Worm (Caenorhabditis elegans) whole organism, dauer: ENCODE results near the gene ptr-13.

Experiments
- unc-62 ChIP-seq: sonication (generic microtip); optimal IDR thresholded peaks from 2 replicates; lab custom pipeline; 2017; ENCODE audit warnings: missing biosample characterization, missing genetic modification reagents, missing genetic modification characterization

Gene ptr-13

ce11 chrII:11162390-11162789 is at the start of gene ptr-13:
TSS of gene ptr-13 (minus strand) at chrII:11162481.
- no peak for TF ChIP-seq unc-62 (GFP tag; lab: Kevin White, UChicago)

- no peak for TF ChIP-seq unc-62 (GFP tag; lab: Kevin White, UChicago)
These were observed 43.5 kb upstream of the ptr-13 start for ce11 chrII:11205783-11206182.

ce11 chrII:11204731-11205130 is 42.5 kb upstream of the ptr-13 start:
- TF ChIP-seq unc-62 (GFP tag; lab: Kevin White, UChicago) = no peak

ce11 chrII:11202581-11203271 is 40.4 kb upstream of the ptr-13 start, which contains the start of gene srap-1:
TSS of gene srap-1 (plus strand) at chrII:11203221.
- no peak for TF ChIP-seq unc-62 (GFP tag; lab: Kevin White, UChicago)

- TF ChIP-seq unc-62 (GFP tag; lab: Kevin White, UChicago) = no peak
These were observed 38.0 kb upstream of the ptr-13 start for ce11 chrII:11200234-11200755.

ce11 chrII:11193523-11193922 is 31.2 kb upstream of the ptr-13 start:
- TF ChIP-seq unc-62 (GFP tag; lab: Kevin White, UChicago) = no peak

- TF ChIP-seq unc-62 (GFP tag; lab: Kevin White, UChicago) = no peak
These were observed 30.2 kb upstream of the ptr-13 start for ce11 chrII:11192488-11192887.

ce11 chrII:11188026-11188425 is 25.7 kb upstream of the ptr-13 start, which contains the start of gene F37H8.5:
TSS of gene F37H8.5 (plus strand) at chrII:11188206.
- no peak for TF ChIP-seq unc-62 (GFP tag; lab: Kevin White, UChicago)

ce11 chrII:11185728-11186127 is 23.4 kb upstream of the ptr-13 start, which contains the start of gene sfxn-1.2:
TSS of gene sfxn-1.2 (plus strand) at chrII:11186028.
- no peak for TF ChIP-seq unc-62 (GFP tag; lab: Kevin White, UChicago)

- no peak for TF ChIP-seq unc-62 (GFP tag; lab: Kevin White, UChicago)
These were observed 22.6 kb upstream of the ptr-13 start, which contains the start of gene lir-3 for ce11 chrII:11184757-11185341. TSS of gene lir-3 (minus strand) at chrII:11184807.

ce11 chrII:11181250-11181704 is 19.0 kb upstream of the ptr-13 start, which contains the start of gene bigr-1:
TSS of gene bigr-1 (plus strand) at chrII:11181654.
- no peak for TF ChIP-seq unc-62 (GFP tag; lab: Kevin White, UChicago)

- TF ChIP-seq unc-62 (GFP tag; lab: Kevin White, UChicago) = no peak
These were observed 16.5 kb upstream of the ptr-13 start for ce11 chrII:11178737-11179136.

- TF ChIP-seq unc-62 (GFP tag; lab: Kevin White, UChicago) = no peak
These were observed 15.1 kb upstream of the ptr-13 start, which contains the start of gene F37H8.6 for ce11 chrII:11177376-11177775. TSS of gene F37H8.6 (minus strand) at chrII:11177476.

- TF ChIP-seq unc-62 (GFP tag; lab: Kevin White, UChicago) = no peak
These were observed 14.2 kb upstream of the ptr-13 start for ce11 chrII:11176441-11176840.

ce11 chrII:11175347-11175746 is 13.1 kb upstream of the ptr-13 start:
- no peak for TF ChIP-seq unc-62 (GFP tag; lab: Kevin White, UChicago)

ce11 chrII:11167039-11167438 is 4.8 kb upstream of the ptr-13 start:
- TF ChIP-seq unc-62 (GFP tag; lab: Kevin White, UChicago) = no peak
